Worm (Caenorhabditis elegans) whole organism, L1 larva: Measurements from ENCODE around the gene srx-63.

Source experiments
- C16A3.4 ChIP-seq: fragments of 150-350 bp; optimal IDR thresholded peaks from 2 replicates; lab custom pipeline; 2014; ENCODE audit warnings: missing biosample characterization, missing genetic modification characterization
- C34B4.2 ChIP-seq: sonication (generic microtip); optimal IDR thresholded peaks from 2 replicates; lab custom pipeline; 2017; ENCODE audit warnings: mild to moderate bottlenecking, missing genetic modification characterization, missing compliant biosample characterization
- F16B12.6 ChIP-seq: fragments of 150-350 bp; optimal IDR thresholded peaks from 2 replicates; lab custom pipeline; 2014; ENCODE audit warnings: missing biosample characterization, missing genetic modification characterization
- aha-1 ChIP-seq: fragments of 150-350 bp; optimal IDR thresholded peaks from 2 replicates; lab custom pipeline; 2014; ENCODE audit warnings: missing biosample characterization, missing genetic modification characterization
- ama-1 ChIP-seq: fragments of 150-350 bp; optimal IDR thresholded peaks from 2 replicates; lab custom pipeline; 2014
- blmp-1 ChIP-seq: fragments of 150-350 bp; optimal IDR thresholded peaks from 2 replicates; lab custom pipeline; 2014; ENCODE audit warnings: missing biosample characterization, missing genetic modification characterization
- ceh-63 ChIP-seq: fragments of 200-800 bp; sonication (Bioruptor generic); optimal IDR thresholded peaks from 2 replicates; lab custom pipeline; 2018; ENCODE audit warnings: mild to moderate bottlenecking, missing genetic modification characterization, missing compliant biosample characterization
- ceh-8 ChIP-seq: fragments of 200-800 bp; sonication (Bioruptor generic); optimal IDR thresholded peaks from 2 replicates; lab custom pipeline; 2018; ENCODE audit warnings: mild to moderate bottlenecking, missing genetic modification characterization, moderate library complexity, missing compliant biosample characterization
- ceh-82 ChIP-seq, 3 experiments: fragments of 150-350 bp in 1 of 3; sonication (generic microtip) in 2 of 3; optimal IDR thresholded peaks; 2 replicates each; lab custom pipeline; 2014 to 2017; ENCODE audit warnings: missing biosample characterization in 3 of 3, missing genetic modification characterization in 3 of 3
- ceh-88 ChIP-seq: fragments of 200-800 bp; sonication (Bioruptor generic); IDR thresholded peaks from 2 replicates; pipeline ENCODE4 v1.3.6; 2022; ENCODE audit warnings: missing genetic modification characterization, missing compliant biosample characterization
- ceh-90 ChIP-seq: sonication (generic microtip); optimal IDR thresholded peaks from 2 replicates; lab custom pipeline; 2016; ENCODE audit warnings: missing genetic modification characterization, missing compliant biosample characterization
- ces-1 ChIP-seq: fragments of 150-350 bp; optimal IDR thresholded peaks from 2 replicates; lab custom pipeline; 2014; ENCODE audit warnings: missing biosample characterization, missing genetic modification reagents, missing genetic modification characterization
- dpl-1 ChIP-seq, 3 experiments: fragments of 150-350 bp in 2 of 3; sonication (generic microtip) in 1 of 3; optimal IDR thresholded peaks; 2 replicates each; lab custom pipeline; 2014 to 2017; ENCODE audit warnings: missing biosample characterization in 3 of 3, missing genetic modification characterization in 3 of 3, missing genetic modification reagents in 3 of 3
- efl-1 ChIP-seq, 4 experiments: fragments of 150-350 bp; optimal IDR thresholded peaks in 3 of 4; peaks in 1 of 4; 1 replicate in 1 of 4; 2 replicates in 3 of 4; lab custom pipeline; 2014; ENCODE audit warnings: missing biosample characterization in 2 of 4, missing genetic modification characterization in 2 of 4, missing genetic modification reagents in 2 of 4
- egl-13 ChIP-seq: sonication (generic microtip); optimal IDR thresholded peaks from 2 replicates; lab custom pipeline; 2016; ENCODE audit warnings: missing genotype, missing genetic modification reagents, missing genetic modification characterization, missing compliant biosample characterization
- elt-2 ChIP-seq: sonication (generic microtip); optimal IDR thresholded peaks from 2 replicates; lab custom pipeline; 2016; ENCODE audit warnings: missing genetic modification characterization, mild to moderate bottlenecking, inconsistent platforms, missing compliant biosample characterization, missing genetic modification reagents
- fkh-10 ChIP-seq: sonication (generic microtip); optimal IDR thresholded peaks from 2 replicates; lab custom pipeline; 2017; ENCODE audit warnings: missing biosample characterization, missing genetic modification reagents, missing genetic modification characterization
- fkh-4 ChIP-seq: sonication (generic microtip); optimal IDR thresholded peaks from 2 replicates; lab custom pipeline; 2016; ENCODE audit warnings: missing compliant biosample characterization, missing genetic modification characterization, borderline replicate concordance
- grh-1 ChIP-seq: fragments of 200-800 bp; sonication (Bioruptor generic); IDR thresholded peaks from 2 replicates; pipeline ENCODE4 v1.3.6; 2022; ENCODE audit warnings: missing genetic modification reagents, missing genetic modification characterization, missing compliant biosample characterization
- hlh-17 ChIP-seq: fragments of 200-800 bp; sonication (Bioruptor generic); optimal IDR thresholded peaks from 2 replicates; lab custom pipeline; 2018; ENCODE audit warnings: missing genetic modification characterization, mild to moderate bottlenecking, missing compliant biosample characterization, moderate library complexity, borderline replicate concordance
- hpl-2 ChIP-seq: fragments of 150-350 bp; optimal IDR thresholded peaks from 2 replicates; lab custom pipeline; 2014; ENCODE audit warnings: missing biosample characterization, missing genetic modification reagents, missing genetic modification characterization
- isw-1 ChIP-seq: fragments of 200-800 bp; sonication (Bioruptor generic); IDR thresholded peaks from 2 replicates; pipeline ENCODE4 v1.3.6; 2022; ENCODE audit warnings: missing genetic modification characterization, missing compliant biosample characterization
- jun-1 ChIP-seq: fragments of 150-350 bp; optimal IDR thresholded peaks from 2 replicates; lab custom pipeline; 2014; ENCODE audit warnings: missing biosample characterization, missing genetic modification reagents, missing genetic modification characterization
- lin-13 ChIP-seq: fragments of 150-350 bp; optimal IDR thresholded peaks from 2 replicates; lab custom pipeline; 2014; ENCODE audit warnings: missing biosample characterization, missing genetic modification reagents, missing genetic modification characterization
- lin-15B ChIP-seq: fragments of 150-350 bp; sonication (generic microtip); optimal IDR thresholded peaks from 3 replicates; lab custom pipeline; 2014; ENCODE audit warnings: missing biosample characterization, missing genetic modification characterization
- lsy-2 ChIP-seq, 2 experiments: fragments of 150-350 bp; optimal IDR thresholded peaks; 2 replicates each; lab custom pipeline; 2014; ENCODE audit warnings: missing biosample characterization in 2 of 2, missing genetic modification characterization in 2 of 2
- mef-2 ChIP-seq: fragments of 150-350 bp; optimal IDR thresholded peaks from 2 replicates; lab custom pipeline; 2014; ENCODE audit warnings: missing biosample characterization, missing genetic modification characterization
- mep-1 ChIP-seq: fragments of 150-350 bp; optimal IDR thresholded peaks from 2 replicates; lab custom pipeline; 2014; ENCODE audit warnings: missing biosample characterization, missing genetic modification characterization
- nhr-20 ChIP-seq: sonication (generic microtip); optimal IDR thresholded peaks from 2 replicates; lab custom pipeline; 2016; ENCODE audit warnings: mild to moderate bottlenecking, missing genetic modification characterization, missing compliant biosample characterization
- nhr-28 ChIP-seq: fragments of 150-350 bp; optimal IDR thresholded peaks from 2 replicates; lab custom pipeline; 2014; ENCODE audit warnings: missing biosample characterization, missing genetic modification characterization
- nhr-76 ChIP-seq: sonication (generic microtip); optimal IDR thresholded peaks from 2 replicates; lab custom pipeline; 2017; ENCODE audit warnings: missing biosample characterization, missing genetic modification characterization
- nhr-77 ChIP-seq: fragments of 150-350 bp; optimal IDR thresholded peaks from 2 replicates; lab custom pipeline; 2014; ENCODE audit warnings: missing biosample characterization, missing genetic modification characterization
- nhr-90 ChIP-seq: sonication (generic microtip); optimal IDR thresholded peaks from 2 replicates; lab custom pipeline; 2016; ENCODE audit warnings: mild to moderate bottlenecking, missing genetic modification characterization, missing compliant biosample characterization; ENCODE audit not compliant: poor library complexity
- rnt-1 ChIP-seq: sonication (generic microtip); optimal IDR thresholded peaks from 2 replicates; lab custom pipeline; 2016; ENCODE audit warnings: mild to moderate bottlenecking, missing genetic modification characterization, moderate library complexity, missing compliant biosample characterization
- snu-23 ChIP-seq: sonication (generic microtip); optimal IDR thresholded peaks from 2 replicates; lab custom pipeline; 2016; ENCODE audit warnings: missing genetic modification characterization, missing compliant biosample characterization
- sox-4 ChIP-seq: sonication (generic microtip); optimal IDR thresholded peaks from 2 replicates; lab custom pipeline; 2016; ENCODE audit warnings: missing genetic modification characterization, missing compliant biosample characterization
- sptf-1 ChIP-seq: fragments of 150-350 bp; optimal IDR thresholded peaks from 2 replicates; lab custom pipeline; 2014; ENCODE audit warnings: missing biosample characterization, missing genetic modification characterization
- unc-130 ChIP-seq: fragments of 150-350 bp; optimal IDR thresholded peaks from 2 replicates; lab custom pipeline; 2017; ENCODE audit warnings: missing biosample characterization, missing genetic modification characterization, inconsistent platforms
- unc-62 ChIP-seq: fragments of 150-350 bp; optimal IDR thresholded peaks from 2 replicates; lab custom pipeline; 2014; ENCODE audit warnings: missing biosample characterization, missing genetic modification reagents, missing genetic modification characterization
- unc-86 ChIP-seq: sonication (generic microtip); optimal IDR thresholded peaks from 2 replicates; lab custom pipeline; 2016; ENCODE audit warnings: missing genetic modification characterization, missing compliant biosample characterization
- zip-4 ChIP-seq: fragments of 200-800 bp; sonication (Bioruptor generic); optimal IDR thresholded peaks from 2 replicates; lab custom pipeline; 2018; ENCODE audit warnings: mild to moderate bottlenecking, missing genetic modification characterization, moderate library complexity, missing compliant biosample characterization
- ztf-4 ChIP-seq: fragments of 150-350 bp; optimal IDR thresholded peaks from 2 replicates; lab custom pipeline; 2014; ENCODE audit warnings: missing biosample characterization, missing genetic modification characterization

The srx-63 gene

DNA sequence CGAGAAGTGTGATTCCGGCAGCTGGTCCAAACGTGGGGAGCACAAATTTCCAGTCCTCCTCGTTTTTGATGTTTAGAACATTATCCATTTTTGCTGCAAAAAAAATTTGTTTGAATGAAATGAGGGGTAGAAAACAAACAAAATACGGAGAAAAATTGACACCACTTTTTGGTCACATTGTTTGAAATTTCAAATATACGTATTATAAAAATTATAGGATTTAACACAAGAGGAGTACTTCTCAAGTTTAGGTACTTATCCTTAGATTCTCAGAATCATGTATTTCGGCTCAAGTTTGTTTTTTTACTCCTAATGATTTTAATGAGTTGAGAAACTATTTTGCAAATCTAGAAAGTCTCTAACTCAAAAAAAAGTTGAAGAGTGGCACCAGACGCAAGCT lies 39.5 kb upstream of the srx-63 start, which contains the start of gene C17E7.12:
Gene C17E7.12 (minus strand): TSS at position 101 of the 400 bp plus-strand sequence.
- no peak for TF ChIP-seq ceh-63
- no peak for TF ChIP-seq mep-1 (tag; lab: Kevin White, UChicago)

- TF ChIP-seq egl-13 (tag; lab: Kevin White, UChicago) = no peak
- TF ChIP-seq ceh-90 = no peak
- no peak for TF ChIP-seq fkh-4 (tag; lab: Kevin White, UChicago)
- TF ChIP-seq sox-4 (tag; lab: Kevin White, UChicago) = no peak
- TF ChIP-seq lin-13 = no peak
- TF ChIP-seq efl-1 (optimal IDR thresholded peaks at IDR 0.05; lab: Kevin White, UChicago) = no peak
- TF ChIP-seq efl-1 (GFP tag; optimal IDR thresholded peaks at IDR 0.05 in 1 of 2; lab: Kevin White, UChicago) = no peak
- TF ChIP-seq rnt-1 (tag; lab: Kevin White, UChicago) = no peak
- no peak for TF ChIP-seq snu-23
- no peak for TF ChIP-seq lsy-2 (tag; optimal IDR thresholded peaks at IDR 0.05; lab: Kevin White, UChicago)
- no peak for TF ChIP-seq nhr-76 (tag; lab: Kevin White, UChicago)
- no peak for TF ChIP-seq elt-2 (tag; lab: Kevin White, UChicago)
Observed at ce11 chrV:3892361-3892904, 39.0 kb upstream of the srx-63 start, which contains the start of gene C17E7.4. C17E7.4 (plus strand) TSS chrV:3892854.

ce11 chrV:3894661-3895060 lies 36.8 kb upstream of the srx-63 start, which contains the start of gene sre-9:
sre-9 (plus strand) TSS chrV:3894961.
- no peak for TF ChIP-seq ceh-63
- no peak for TF ChIP-seq F16B12.6
- no peak for TF ChIP-seq unc-86 (tag; lab: Kevin White, UChicago)
- no peak for TF ChIP-seq nhr-28 (tag; lab: Kevin White, UChicago)
- no peak for TF ChIP-seq sptf-1 (tag; lab: Kevin White, UChicago)
- TF ChIP-seq unc-130 (tag; lab: Kevin White, UChicago) = no peak
- TF ChIP-seq grh-1 (GFP tag; lab: Robert Waterston, UW) = no peak
- TF ChIP-seq nhr-20 (tag; lab: Kevin White, UChicago) = no peak
- no peak for TF ChIP-seq lin-15B
- no peak for TF ChIP-seq hpl-2 (GFP tag; lab: Kevin White, UChicago)
- TF ChIP-seq fkh-10 (GFP tag; lab: Kevin White, UChicago) = no peak
- no peak for TF ChIP-seq blmp-1 (tag; lab: Kevin White, UChicago)
- no peak for TF ChIP-seq C16A3.4 (tag; lab: Kevin White, UChicago)
- TF ChIP-seq hlh-17 (GFP tag; lab: Kevin White, UChicago) = no peak
- no peak for TF ChIP-seq ceh-82 (tag; optimal IDR thresholded peaks at IDR 0.05; lab: Kevin White, UChicago)
- no peak for TF ChIP-seq ceh-8 (GFP tag; lab: Kevin White, UChicago)

- TF ChIP-seq sptf-1 (tag; lab: Kevin White, UChicago) = no peak
- TF ChIP-seq hpl-2 (GFP tag; lab: Kevin White, UChicago) = no peak
- TF ChIP-seq mef-2 (tag; lab: Kevin White, UChicago) = no peak
- no peak for TF ChIP-seq isw-1 (GFP tag; lab: Robert Waterston, UW)
- TF ChIP-seq jun-1 (tag; lab: Kevin White, UChicago) = no peak
- TF ChIP-seq nhr-20 (tag; lab: Kevin White, UChicago) = no peak
- no peak for TF ChIP-seq zip-4
- TF ChIP-seq egl-13 (tag; lab: Kevin White, UChicago) = no peak
- no peak for TF ChIP-seq ztf-4
- no peak for TF ChIP-seq lsy-2 (tag; optimal IDR thresholded peaks at IDR 0.05; lab: Kevin White, UChicago)
- no peak for TF ChIP-seq ama-1
Observed at ce11 chrV:3896018-3896417, 35.4 kb upstream of the srx-63 start.

ce11 chrV:3900102-3900501 lies 31.3 kb upstream of the srx-63 start, which contains the start of gene irld-22:
irld-22 (minus strand) TSS chrV:3900202.
- TF ChIP-seq hlh-17 (GFP tag; lab: Kevin White, UChicago) (no peak), ceh-8 (GFP tag; lab: Kevin White, UChicago) (no peak), C34B4.2 (no peak), unc-62 (GFP tag; lab: Kevin White, UChicago) (no peak), nhr-77 (tag; lab: Kevin White, UChicago) (no peak), lin-15B (no peak), ces-1 (GFP tag; lab: Kevin White, UChicago) (no peak), nhr-76 (tag; lab: Kevin White, UChicago) (no peak), aha-1 (tag; lab: Kevin White, UChicago) (no peak), nhr-90 (tag; lab: Kevin White, UChicago) (no peak), dpl-1 (GFP tag; optimal IDR thresholded peaks at IDR 0.05; lab: Kevin White, UChicago) (no peak), ceh-88 (GFP tag; lab: Robert Waterston, UW) (no peak), ama-1 (no peak)
